Fruit fly (Drosophila melanogaster): ENCODE results near the gene CenG1A.

DNA sequence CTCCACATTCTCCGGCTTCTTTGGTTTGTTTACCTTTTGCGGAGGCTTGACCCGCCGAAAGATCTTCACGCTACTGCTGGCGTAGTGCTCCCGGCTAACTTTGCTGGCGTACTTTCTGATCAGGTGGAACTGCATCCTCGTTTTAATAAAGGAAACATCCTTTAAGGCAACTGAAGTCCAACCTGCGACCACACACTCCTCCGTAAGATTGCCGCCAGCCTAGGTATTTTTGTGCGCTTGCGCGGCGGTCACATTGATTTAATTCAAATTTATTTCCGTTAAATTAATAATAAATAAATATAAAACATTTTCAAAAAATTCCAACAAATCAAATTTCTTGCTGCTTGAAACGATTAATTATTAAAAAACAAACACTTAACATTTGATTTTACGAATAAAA is 7.8 kb upstream of the CenG1A start, which contains the start of gene PolG1:
- TF ChIP-seq CG8478 (optimal IDR thresholded peaks at IDR 0.05) = no peak
- TF ChIP-seq Dll (optimal IDR thresholded peaks at IDR 0.05) = no peak
- TF ChIP-seq usp (GFP tag; optimal IDR thresholded peaks at IDR 0.05) = no peak
- no peak for TF ChIP-seq EcR (GFP tag; optimal IDR thresholded peaks at IDR 0.05)
- TF ChIP-seq pan (optimal IDR thresholded peaks at IDR 0.05) = no peak
- no peak for TF ChIP-seq psq (optimal IDR thresholded peaks at IDR 0.05)

Measured in whole organism.